Fruit fly (Drosophila melanogaster): ENCODE data around the gene gammaCOP.

DNA sequence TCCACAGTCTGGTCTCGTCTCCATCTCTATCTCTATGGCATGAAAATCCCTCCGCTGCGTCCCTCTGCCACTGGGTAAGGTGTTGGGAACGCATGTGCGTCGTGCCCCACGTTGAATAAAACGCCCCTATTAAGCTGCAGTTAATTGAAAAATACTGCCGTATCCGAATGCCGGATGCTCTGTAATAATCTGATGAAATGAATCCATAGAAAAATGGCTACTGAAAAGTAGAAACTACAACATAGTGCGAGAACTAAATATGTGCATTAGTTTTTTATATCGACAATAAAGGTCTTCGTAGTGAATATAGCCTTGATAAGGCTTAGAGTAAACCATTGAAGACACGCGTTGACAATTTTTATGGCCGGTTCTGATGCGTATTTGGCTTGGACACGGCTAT is 5.2 kb upstream of the gammaCOP start:
- TF ChIP-seq Clk (GFP tag; optimal IDR thresholded peaks at IDR 0.05) (no peak), Crg-1 (GFP tag; optimal IDR thresholded peaks at IDR 0.05) (no peak), CG1620 (GFP tag; optimal IDR thresholded peaks at IDR 0.05) (no peak), CG33017 (tag; optimal IDR thresholded peaks at IDR 0.05) (no peak), kay (GFP tag; ENCODE audit: borderline replicate concordance) (no peak), tj (GFP tag; optimal IDR thresholded peaks at IDR 0.05) (no peak), CG14711 (tag; optimal IDR thresholded peaks at IDR 0.05) (no peak), Hr96 (GFP tag; optimal IDR thresholded peaks at IDR 0.05) (no peak)

All from whole organism, adult.